Worm (Caenorhabditis elegans) whole organism, young adult: ENCODE results near the gene pas-6.
A peak's percentile ranks its signal among the peaks of the same experiment; 100 is the strongest.

Source experiments
- T07F8.4 ChIP-seq: sonication (generic microtip); optimal IDR thresholded peaks from 2 replicates; lab custom pipeline; 2016; ENCODE audit warnings: mild to moderate bottlenecking, missing genetic modification characterization, moderate library complexity, missing compliant biosample characterization
- efl-1 ChIP-seq: fragments of 150-350 bp; optimal IDR thresholded peaks from 2 replicates; lab custom pipeline; 2014; ENCODE audit warnings: missing biosample characterization, missing genetic modification reagents, missing genetic modification characterization
- let-607 ChIP-seq, 2 experiments: fragments of 200-800 bp in 1 of 2; sonication (Bioruptor generic) in 1 of 2; sonication (generic microtip) in 1 of 2; optimal IDR thresholded peaks; 2 replicates each; lab custom pipeline; 2016 to 2018; ENCODE audit warnings: mild to moderate bottlenecking in 2 of 2, missing compliant biosample characterization in 2 of 2, missing genetic modification characterization in 2 of 2, moderate library complexity in 2 of 2, missing genotype in 1 of 2
- lin-54 ChIP-seq: fragments of 200-800 bp; sonication (Bioruptor generic); optimal IDR thresholded peaks from 2 replicates; lab custom pipeline; 2018; ENCODE audit warnings: mild to moderate bottlenecking, missing genetic modification characterization, missing compliant biosample characterization
- tlf-1 ChIP-seq: fragments of 200-800 bp; sonication (Bioruptor generic); optimal IDR thresholded peaks from 2 replicates; lab custom pipeline; 2018; ENCODE audit warnings: mild to moderate bottlenecking, missing genetic modification characterization, missing compliant biosample characterization
- unc-130 ChIP-seq: sonication (generic microtip); optimal IDR thresholded peaks from 2 replicates; lab custom pipeline; 2016; ENCODE audit warnings: missing genetic modification reagents, missing genetic modification characterization, missing compliant biosample characterization

ce11 chrV:5584293-5584776, at the start of gene pas-6:
- TF ChIP-seq tlf-1 (no peak), lin-54 (GFP tag; lab: Kevin White, UChicago) (peak; percentile 33), let-607 (tag; optimal IDR thresholded peaks at IDR 0.05; lab: Kevin White, UChicago) (no peak), unc-130 (no peak), T07F8.4 (tag; lab: Kevin White, UChicago) (no peak), efl-1 (GFP tag; lab: Kevin White, UChicago) (peak; percentile 97)
